Fruit fly (Drosophila melanogaster) whole organism, embryonic: ENCODE data around the gene Pink1.

Experiments used
- Awh ChIP-seq: fragments of 200-800 bp; sonication (Bioruptor generic); IDR thresholded peaks from 2 replicates; pipeline ENCODE4, ENCODE4 v1.3.6; 2022; ENCODE audit warnings: missing biosample characterization, missing genetic modification characterization
- Blimp-1 ChIP-seq: fragments of 200-800 bp; sonication (Bioruptor generic); optimal IDR thresholded peaks from 3 replicates; lab custom pipeline; 2018; ENCODE audit warnings: missing biosample characterization, missing genetic modification characterization, mild to moderate bottlenecking, moderate library complexity, missing genetic modification reagents
- CG13296 ChIP-seq: fragments of 200-800 bp; sonication (Bioruptor generic); optimal IDR thresholded peaks from 3 replicates; lab custom pipeline; 2018; ENCODE audit warnings: missing biosample characterization, mild to moderate bottlenecking, missing genetic modification characterization
- CG16815 ChIP-seq: fragments of 200-800 bp; sonication (Bioruptor generic); optimal IDR thresholded peaks from 3 replicates; lab custom pipeline; 2017; ENCODE audit warnings: missing biosample characterization, mild to moderate bottlenecking, missing genetic modification characterization
- CG1792 ChIP-seq: fragments of 200-800 bp; sonication (Bioruptor generic); optimal IDR thresholded peaks from 2 replicates; lab custom pipeline; 2016; ENCODE audit warnings: missing biosample characterization, missing genetic modification characterization
- CG18599 ChIP-seq: fragments of 200-800 bp; sonication (Bioruptor generic); optimal IDR thresholded peaks from 3 replicates; lab custom pipeline; 2017; ENCODE audit warnings: missing biosample characterization, missing genetic modification characterization, mild to moderate bottlenecking, moderate library complexity, missing genetic modification reagents
- CG2875 ChIP-seq: fragments of 200-800 bp; sonication (Bioruptor generic); optimal IDR thresholded peaks from 2 replicates; lab custom pipeline; 2017; ENCODE audit warnings: missing biosample characterization, mild to moderate bottlenecking, missing genetic modification characterization, missing genetic modification reagents
- CG31224 ChIP-seq: fragments of 200-800 bp; sonication (Bioruptor generic); IDR thresholded peaks from 2 replicates; pipeline ENCODE4 v1.3.6; 2022; ENCODE audit warnings: missing biosample characterization, missing genetic modification characterization
- CG31365 ChIP-seq: fragments of 200-800 bp; sonication (Bioruptor generic); optimal IDR thresholded peaks from 2 replicates; lab custom pipeline; 2018; ENCODE audit warnings: missing biosample characterization, mild to moderate bottlenecking, missing genetic modification characterization
- CG42726 ChIP-seq: fragments of 200-800 bp; sonication (Bioruptor generic); IDR thresholded peaks from 2 replicates; pipeline ENCODE4 v1.3.6; 2022; ENCODE audit warnings: missing biosample characterization, missing genetic modification characterization; ENCODE audit not compliant: partially characterized antibody
- CG5953 ChIP-seq: fragments of 200-800 bp; sonication (Bioruptor generic); IDR thresholded peaks from 2 replicates; pipeline ENCODE4 v1.3.6; 2022; ENCODE audit warnings: missing biosample characterization, missing genetic modification characterization
- CG6689 ChIP-seq: fragments of 200-800 bp; sonication (Bioruptor generic); IDR thresholded peaks from 2 replicates; pipeline ENCODE4 v1.3.6; 2022; ENCODE audit warnings: missing biosample characterization, missing genetic modification characterization
- CG7372 ChIP-seq: fragments of 200-800 bp; sonication (Bioruptor generic); IDR thresholded peaks from 2 replicates; pipeline ENCODE4 v1.3.6; 2022; ENCODE audit warnings: missing biosample characterization, missing genetic modification characterization
- CG8089 ChIP-seq: fragments of 200-800 bp; sonication (Bioruptor generic); optimal IDR thresholded peaks from 3 replicates; lab custom pipeline; 2016; ENCODE audit warnings: missing biosample characterization, missing genetic modification characterization
- CG8359 ChIP-seq: fragments of 200-800 bp; sonication (Bioruptor generic); optimal IDR thresholded peaks from 2 replicates; lab custom pipeline; 2017; ENCODE audit warnings: missing biosample characterization, mild to moderate bottlenecking, missing genetic modification characterization, borderline replicate concordance
- CG9876 ChIP-seq: fragments of 200-800 bp; sonication (Bioruptor generic); optimal IDR thresholded peaks from 2 replicates; lab custom pipeline; 2016; ENCODE audit warnings: missing biosample characterization, missing genetic modification characterization
- Camta ChIP-seq: fragments of 200-800 bp; sonication (Bioruptor generic); optimal IDR thresholded peaks from 2 replicates; lab custom pipeline; 2016; ENCODE audit warnings: missing biosample characterization, missing genetic modification characterization
- Ets97D ChIP-seq: fragments of 200-800 bp; sonication (Bioruptor generic); optimal IDR thresholded peaks from 3 replicates; lab custom pipeline; 2016; ENCODE audit warnings: missing biosample characterization, missing genetic modification characterization
- GATAe ChIP-seq: fragments of 200-800 bp; sonication (Bioruptor generic); conservative IDR thresholded peaks from 2 replicates; pipeline ENCODE4 v1.3.6; 2022; ENCODE audit warnings: missing biosample characterization, missing genetic modification characterization
- MBD-R2 ChIP-seq: fragments of 200-800 bp; sonication (Bioruptor generic); IDR thresholded peaks from 2 replicates; pipeline ENCODE4 v1.3.6; 2022; ENCODE audit warnings: missing biosample characterization, missing genetic modification characterization
- NfI ChIP-seq: fragments of 200-800 bp; sonication (Bioruptor generic); optimal IDR thresholded peaks from 3 replicates; lab custom pipeline; 2018; ENCODE audit warnings: missing biosample characterization, mild to moderate bottlenecking, missing genetic modification characterization, moderate library complexity
- Oaz ChIP-seq: fragments of 200-800 bp; sonication (Bioruptor generic); IDR thresholded peaks from 2 replicates; pipeline ENCODE4 v1.3.6; 2022; ENCODE audit warnings: missing biosample characterization, missing genetic modification characterization
- PHDP ChIP-seq: fragments of 200-800 bp; sonication (Bioruptor generic); optimal IDR thresholded peaks from 3 replicates; lab custom pipeline; 2018; ENCODE audit warnings: missing biosample characterization, mild to moderate bottlenecking, missing genetic modification characterization, moderate library complexity
- Ravus ChIP-seq: fragments of 200-800 bp; sonication (Bioruptor generic); IDR thresholded peaks from 2 replicates; pipeline ENCODE4 v1.3.6; 2022; ENCODE audit warnings: missing biosample characterization, missing genetic modification characterization
- Stat92E ChIP-seq, 3 experiments: fragments of >200 bp in 2 of 3; fragments of 200-800 bp in 1 of 3; sonication (Bioruptor generic) in 1 of 3; optimal IDR thresholded peaks; 2 replicates each; lab custom pipeline; 2017 to 2019; ENCODE audit warnings: missing biosample characterization in 3 of 3, missing genetic modification characterization in 3 of 3, mild to moderate bottlenecking in 1 of 3, moderate library complexity in 1 of 3
- TFAM ChIP-seq: fragments of 200-800 bp; sonication (Bioruptor generic); optimal IDR thresholded peaks from 2 replicates; lab custom pipeline; 2017; ENCODE audit warnings: missing biosample characterization, missing genetic modification characterization, inconsistent platforms
- ac ChIP-seq: fragments of 200-800 bp; sonication (Bioruptor generic); optimal IDR thresholded peaks from 3 replicates; lab custom pipeline; 2017; ENCODE audit warnings: missing biosample characterization, mild to moderate bottlenecking, missing genetic modification characterization
- amos ChIP-seq: fragments of 200-800 bp; sonication (Bioruptor generic); IDR thresholded peaks from 2 replicates; pipeline ENCODE4 v1.3.6; 2022; ENCODE audit warnings: missing biosample characterization, missing genetic modification characterization; ENCODE audit not compliant: partially characterized antibody
- bcd ChIP-seq: fragments of 200-800 bp; sonication (Bioruptor generic); optimal IDR thresholded peaks from 2 replicates; lab custom pipeline; 2017; ENCODE audit warnings: missing biosample characterization, mild to moderate bottlenecking, missing genetic modification characterization
- caup ChIP-seq: fragments of 200-800 bp; sonication (Bioruptor generic); optimal IDR thresholded peaks from 3 replicates; lab custom pipeline; 2017; ENCODE audit warnings: missing biosample characterization, mild to moderate bottlenecking, missing genetic modification characterization, moderate library complexity; ENCODE audit not compliant: severe bottlenecking
- ci ChIP-seq: fragments of 200-800 bp; sonication (Bioruptor generic); IDR thresholded peaks from 3 replicates; pipeline ENCODE4 v1.3.6; 2022; ENCODE audit warnings: missing biosample characterization, missing genetic modification characterization
- fd64A ChIP-seq: fragments of 200-800 bp; sonication (Bioruptor generic); optimal IDR thresholded peaks from 3 replicates; lab custom pipeline; 2018; ENCODE audit warnings: missing biosample characterization, mild to moderate bottlenecking, missing genetic modification characterization
- gce ChIP-seq: fragments of 200-800 bp; sonication (Bioruptor generic); IDR thresholded peaks from 3 replicates; pipeline ENCODE4 v1.3.6; 2022; ENCODE audit warnings: missing biosample characterization, missing genetic modification characterization
- gcm ChIP-seq: fragments of 200-800 bp; sonication (Bioruptor generic); optimal IDR thresholded peaks from 2 replicates; lab custom pipeline; 2019; ENCODE audit warnings: missing biosample characterization, mild to moderate bottlenecking, missing genetic modification characterization, moderate library complexity
- grau ChIP-seq: fragments of 200-800 bp; optimal IDR thresholded peaks from 3 replicates; lab custom pipeline; 2019; ENCODE audit warnings: missing biosample characterization, mild to moderate bottlenecking, missing genetic modification characterization, moderate library complexity
- hth ChIP-seq: fragments of >200 bp; optimal IDR thresholded peaks from 2 replicates; lab custom pipeline; 2017; ENCODE audit warnings: inconsistent platforms
- ken ChIP-seq: fragments of 200-800 bp; sonication (Bioruptor generic); IDR thresholded peaks from 3 replicates; pipeline ENCODE4 v1.3.6; 2022; ENCODE audit warnings: missing biosample characterization, missing genetic modification characterization
- luna ChIP-seq: fragments of 200-800 bp; sonication (Bioruptor generic); optimal IDR thresholded peaks from 2 replicates; lab custom pipeline; 2016; ENCODE audit warnings: missing biosample characterization, missing genetic modification characterization
- pfk ChIP-seq: fragments of 200-800 bp; sonication (Bioruptor generic); optimal IDR thresholded peaks from 2 replicates; lab custom pipeline; 2018; ENCODE audit warnings: missing biosample characterization, mild to moderate bottlenecking, missing genetic modification characterization, moderate library complexity
- pzg ChIP-seq: fragments of 200-800 bp; sonication (Bioruptor generic); optimal IDR thresholded peaks from 3 replicates; lab custom pipeline; 2018; ENCODE audit warnings: missing biosample characterization, mild to moderate bottlenecking, missing genetic modification characterization, moderate library complexity
- ranshi ChIP-seq: fragments of 200-800 bp; sonication (Bioruptor generic); IDR thresholded peaks from 2 replicates; pipeline ENCODE4 v1.3.6; 2022; ENCODE audit warnings: missing biosample characterization, missing genetic modification characterization
- ro ChIP-seq: fragments of 200-800 bp; sonication (Bioruptor generic); IDR thresholded peaks from 2 replicates; pipeline ENCODE4 v1.3.6; 2022; ENCODE audit warnings: missing biosample characterization, missing genetic modification characterization
- tgo ChIP-seq: fragments of 200-800 bp; sonication (Bioruptor generic); IDR thresholded peaks from 3 replicates; pipeline ENCODE4 v1.3.6; 2022; ENCODE audit warnings: missing biosample characterization, missing genetic modification characterization
- tx ChIP-seq: fragments of 200-800 bp; sonication (Bioruptor generic); optimal IDR thresholded peaks from 2 replicates; lab custom pipeline; 2016; ENCODE audit warnings: missing biosample characterization, missing genetic modification characterization
- unpg ChIP-seq: fragments of 200-800 bp; sonication (Bioruptor generic); optimal IDR thresholded peaks from 3 replicates; lab custom pipeline; 2018; ENCODE audit warnings: missing biosample characterization, mild to moderate bottlenecking, missing genetic modification characterization, moderate library complexity
- vfl ChIP-seq: fragments of 200-800 bp; sonication (Bioruptor generic); optimal IDR thresholded peaks from 2 replicates; lab custom pipeline; 2016; ENCODE audit warnings: missing biosample characterization, missing genetic modification characterization
- vnd ChIP-seq: fragments of 200-800 bp; sonication (Bioruptor generic); IDR thresholded peaks from 3 replicates; pipeline ENCODE4 v1.3.6; 2022; ENCODE audit warnings: missing biosample characterization, missing genetic modification characterization; ENCODE audit not compliant: partially characterized antibody
- zfh2 ChIP-seq: fragments of 200-800 bp; sonication (Bioruptor generic); optimal IDR thresholded peaks from 2 replicates; lab custom pipeline; 2016; ENCODE audit warnings: missing biosample characterization, missing genetic modification characterization

Pink1 gene

DNA sequence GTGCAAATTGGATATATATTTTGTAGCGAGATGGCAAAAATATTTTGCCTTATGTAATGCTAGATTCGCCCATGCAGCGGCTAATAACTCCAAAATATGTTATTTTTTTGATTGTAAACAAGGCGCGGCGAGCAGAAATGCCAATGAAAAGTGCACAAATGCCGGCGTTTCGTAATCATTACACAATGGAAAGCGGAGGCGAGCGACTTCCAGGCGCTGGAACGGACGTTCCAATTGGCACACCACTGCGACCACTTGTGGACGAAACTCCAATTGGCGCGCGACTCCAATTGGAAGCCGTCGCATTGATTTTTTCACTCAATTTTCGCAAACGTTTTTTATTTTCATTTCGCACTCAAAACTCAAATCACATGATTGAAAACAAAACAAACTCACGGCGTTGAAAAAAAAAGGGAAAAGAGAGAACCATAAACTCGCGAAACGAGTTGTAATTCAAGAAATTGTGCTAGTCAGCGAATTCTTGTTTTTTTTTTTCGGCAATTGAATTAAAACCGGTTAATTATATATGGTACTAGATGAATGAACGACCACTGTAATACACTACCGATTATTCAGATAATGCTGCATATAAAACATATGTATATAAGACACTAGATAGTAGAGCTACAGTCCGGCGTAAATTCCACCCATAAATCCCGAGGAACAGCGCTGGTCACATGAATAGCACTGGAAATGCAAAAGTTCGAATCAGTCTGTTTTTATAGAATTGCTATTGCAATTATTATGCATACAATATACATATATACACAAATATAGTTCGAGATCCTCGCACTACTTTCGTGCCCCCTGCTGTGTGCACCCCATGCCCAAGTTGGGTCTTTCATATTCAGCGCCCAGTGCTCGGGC lies 4.7 kb upstream of the Pink1 start, which contains the start of gene ND-ASHI (continued):
- TF ChIP-seq Camta (peak; percentile 87), pzg (GFP tag; lab: Kevin White, UChicago) (peak; percentile 35), grau (tag; lab: Kevin White, UChicago) (peak; percentile 92), ac (GFP tag; lab: Kevin White, UChicago) (peak; percentile 74), TFAM (peak; percentile 52), CG6689 (GFP tag; lab: Robert Waterston, UW) (peak; percentile 93), hth (no peak), GATAe (GFP tag; lab: Robert Waterston, UW) (peak; percentile 85), CG8089 (GFP tag; lab: Kevin White, UChicago) (peak; percentile 79), CG16815 (GFP tag; lab: Kevin White, UChicago) (peak; percentile 90), Stat92E (GFP tag; optimal IDR thresholded peaks at IDR 0.05; lab: Kevin White, UChicago) (no peak), MBD-R2 (peak; percentile 96), CG9876 (GFP tag; lab: Kevin White, UChicago) (peak; percentile 66), gcm (GFP tag; lab: Kevin White, UChicago) (peak; percentile 84), Blimp-1 (GFP tag; lab: Kevin White, UChicago) (peak; percentile 87), CG1792 (GFP tag; lab: Kevin White, UChicago) (peak; percentile 88), ro (peak; percentile 78), tx (GFP tag; lab: Kevin White, UChicago) (peak; percentile 84), unpg (GFP tag; lab: Kevin White, UChicago) (peak; percentile 94), CG13296 (GFP tag; lab: Kevin White, UChicago) (peak; percentile 95), CG18599 (GFP tag; lab: Kevin White, UChicago) (peak; percentile 98), tgo (GFP tag; lab: Robert Waterston, UW) (peak; percentile 94), Ets97D (peak; percentile 82), bcd (peak; percentile 95), ranshi (GFP tag; lab: Robert Waterston, UW) (peak; percentile 96), vnd (GFP tag; lab: Robert Waterston, UW) (no peak), CG5953 (GFP tag; lab: Robert Waterston, UW) (peak; percentile 91), luna (GFP tag; lab: Kevin White, UChicago) (peak; percentile 83), CG31224 (GFP tag; lab: Robert Waterston, UW) (peak; percentile 94), fd64A (peak; percentile 81), CG31365 (tag; lab: Kevin White, UChicago) (peak; percentile 88), pfk (no peak), amos (GFP tag; lab: Robert Waterston, UW) (no peak), Ravus (GFP tag; lab: Robert Waterston, UW) (peak; percentile 85), ci (GFP tag; lab: Robert Waterston, UW) (peak; percentile 97), PHDP (tag; lab: Kevin White, UChicago) (peak; percentile 95), NfI (GFP tag; lab: Kevin White, UChicago) (peak; percentile 95), zfh2 (GFP tag; lab: Kevin White, UChicago) (peak; percentile 94), gce (GFP tag; lab: Robert Waterston, UW) (peak; percentile 93), CG7372 (GFP tag; lab: Robert Waterston, UW) (peak; percentile 95), CG2875 (GFP tag; lab: Kevin White, UChicago) (peak; percentile 87), ken (GFP tag; lab: Robert Waterston, UW) (peak; percentile 95), CG42726 (no peak), CG8359 (GFP tag; lab: Kevin White, UChicago) (peak; percentile 80), Oaz (GFP tag; lab: Robert Waterston, UW) (peak; percentile 92), Awh (GFP tag; lab: Robert Waterston, UW) (peak; percentile 94), caup (GFP tag; lab: Kevin White, UChicago) (peak; percentile 98), vfl (GFP tag; lab: Kevin White, UChicago) (peak; percentile 93)
